Fruit fly (Drosophila melanogaster): Measurements from ENCODE around the gene MtnA.
A peak's percentile ranks its signal among the peaks of the same experiment; 100 is the strongest.

MtnA gene

DNA sequence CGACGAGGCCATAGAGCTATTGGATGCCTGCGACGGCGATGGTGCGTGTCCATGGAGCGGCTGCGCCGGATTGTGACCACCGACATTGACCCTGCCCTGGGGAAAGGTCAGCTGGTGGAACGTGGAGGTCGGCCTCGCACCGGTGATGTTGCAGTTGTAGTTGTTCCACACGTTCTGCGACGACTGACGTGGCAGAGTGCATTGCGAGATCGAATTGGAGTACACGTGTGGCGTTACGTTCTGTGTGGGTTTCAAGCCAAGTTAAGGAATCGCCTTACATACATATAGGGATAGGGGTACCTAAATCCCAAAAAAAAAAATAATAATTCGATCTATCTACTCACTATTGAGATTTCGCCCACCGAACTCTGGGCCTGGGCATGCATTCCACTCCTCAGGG lies 49.0 kb downstream of the MtnA start:
- TF ChIP-seq fkh (GFP tag; optimal IDR thresholded peaks at IDR 0.05), result no peak
- peak; percentile 54 for TF ChIP-seq svp (GFP tag)

Measured in whole organism, prepupa.